Worm (Caenorhabditis elegans) whole organism, L2 larva: ENCODE data around the gene T05C1.2.
A peak's percentile ranks its signal among the peaks of the same experiment; 100 is the strongest.

Experiments
- C34F6.9 ChIP-seq: fragments of 150-350 bp; optimal IDR thresholded peaks from 2 replicates; lab custom pipeline; 2014; ENCODE audit warnings: missing biosample characterization, missing genetic modification characterization
- F13H6.1 ChIP-seq: sonication (generic microtip); optimal IDR thresholded peaks from 2 replicates; lab custom pipeline; 2016; ENCODE audit warnings: missing genetic modification characterization, missing compliant biosample characterization
- R02D3.7 ChIP-seq: fragments of 150-350 bp; optimal IDR thresholded peaks from 2 replicates; lab custom pipeline; 2014; ENCODE audit warnings: missing biosample characterization, missing genetic modification characterization
- ZK546.5 ChIP-seq: sonication (generic microtip); optimal IDR thresholded peaks from 2 replicates; lab custom pipeline; 2017; ENCODE audit warnings: missing biosample characterization, missing genetic modification characterization
- alr-1 ChIP-seq: fragments of 150-350 bp; optimal IDR thresholded peaks from 2 replicates; lab custom pipeline; 2014; ENCODE audit warnings: missing biosample characterization, missing genetic modification characterization
- aly-2 ChIP-seq: fragments of 150-350 bp; optimal IDR thresholded peaks from 2 replicates; lab custom pipeline; 2014; ENCODE audit warnings: missing biosample characterization, missing genetic modification characterization
- ceh-16 ChIP-seq: fragments of 150-350 bp; optimal IDR thresholded peaks from 2 replicates; lab custom pipeline; 2014; ENCODE audit warnings: missing biosample characterization, missing genetic modification characterization
- ceh-82 ChIP-seq: fragments of 150-350 bp; optimal IDR thresholded peaks from 2 replicates; lab custom pipeline; 2014; ENCODE audit warnings: missing biosample characterization, missing genetic modification characterization
- crh-2 ChIP-seq: sonication (generic microtip); optimal IDR thresholded peaks from 2 replicates; lab custom pipeline; 2017; ENCODE audit warnings: missing biosample characterization, missing genetic modification characterization
- egl-27 ChIP-seq: sonication (generic microtip); optimal IDR thresholded peaks from 3 replicates; lab custom pipeline; 2017; ENCODE audit warnings: missing biosample characterization, missing genetic modification reagents, missing genetic modification characterization
- elt-1 ChIP-seq: fragments of 150-350 bp; optimal IDR thresholded peaks from 2 replicates; lab custom pipeline; 2014; ENCODE audit warnings: missing biosample characterization, missing genetic modification characterization
- fos-1 ChIP-seq: fragments of 150-350 bp; optimal IDR thresholded peaks from 2 replicates; lab custom pipeline; 2014; ENCODE audit warnings: missing biosample characterization, missing genetic modification characterization
- lin-11 ChIP-seq: fragments of 150-350 bp; sonication (generic microtip); optimal IDR thresholded peaks from 2 replicates; lab custom pipeline; 2014; ENCODE audit warnings: missing biosample characterization, missing genetic modification characterization, inconsistent platforms, mixed read lengths
- lin-13 ChIP-seq: fragments of 150-350 bp; optimal IDR thresholded peaks from 2 replicates; lab custom pipeline; 2014; ENCODE audit warnings: missing biosample characterization, missing genetic modification reagents, missing genetic modification characterization
- lsy-2 ChIP-seq, 2 experiments: fragments of 150-350 bp in 1 of 2; sonication (generic microtip) in 1 of 2; optimal IDR thresholded peaks; 2 replicates each; lab custom pipeline; 2014 to 2017; ENCODE audit warnings: missing biosample characterization in 2 of 2, missing genetic modification characterization in 2 of 2
- mab-5 ChIP-seq: fragments of 150-350 bp; optimal IDR thresholded peaks from 2 replicates; lab custom pipeline; 2014; ENCODE audit warnings: missing biosample characterization, missing genetic modification characterization
- mdl-1 ChIP-seq, 2 experiments: fragments of 150-350 bp in 1 of 2; sonication (generic microtip) in 1 of 2; optimal IDR thresholded peaks; 2 replicates each; lab custom pipeline; 2017; ENCODE audit warnings: missing biosample characterization in 2 of 2, missing genetic modification characterization in 2 of 2
- nhr-10 ChIP-seq: sonication (generic microtip); optimal IDR thresholded peaks from 2 replicates; lab custom pipeline; 2017; ENCODE audit warnings: missing biosample characterization, missing genetic modification characterization
- nhr-11 ChIP-seq: fragments of 150-350 bp; optimal IDR thresholded peaks from 2 replicates; lab custom pipeline; 2014; ENCODE audit warnings: missing biosample characterization, missing genetic modification characterization
- nhr-129 ChIP-seq: fragments of 150-350 bp; optimal IDR thresholded peaks from 2 replicates; lab custom pipeline; 2014; ENCODE audit warnings: missing biosample characterization, missing genetic modification characterization
- nhr-21 ChIP-seq: fragments of 150-350 bp; optimal IDR thresholded peaks from 2 replicates; lab custom pipeline; 2014; ENCODE audit warnings: missing biosample characterization, missing genetic modification characterization
- nhr-237 ChIP-seq: fragments of 150-350 bp; optimal IDR thresholded peaks from 2 replicates; lab custom pipeline; 2014; ENCODE audit warnings: missing biosample characterization, missing genetic modification characterization
- nhr-6 ChIP-seq: fragments of 150-350 bp; optimal IDR thresholded peaks from 2 replicates; lab custom pipeline; 2014; ENCODE audit warnings: missing biosample characterization, missing genetic modification characterization
- sem-4 ChIP-seq: fragments of 150-350 bp; optimal IDR thresholded peaks from 2 replicates; lab custom pipeline; 2014; ENCODE audit warnings: missing biosample characterization, missing genetic modification reagents, missing genetic modification characterization
- sma-3 ChIP-seq: sonication (generic microtip); optimal IDR thresholded peaks from 2 replicates; lab custom pipeline; 2016; ENCODE audit warnings: missing genetic modification reagents, missing genetic modification characterization, missing compliant biosample characterization
- sma-9 ChIP-seq, 2 experiments: fragments of 150-350 bp in 1 of 2; sonication (generic microtip) in 1 of 2; optimal IDR thresholded peaks; 2 replicates each; lab custom pipeline; 2014 to 2016; ENCODE audit warnings: missing genetic modification characterization in 2 of 2, mild to moderate bottlenecking in 1 of 2, missing biosample characterization in 1 of 2, missing compliant biosample characterization in 1 of 2, missing genetic modification reagents in 1 of 2, moderate library complexity in 1 of 2
- snpc-4 ChIP-seq: fragments of 150-350 bp; optimal IDR thresholded peaks from 2 replicates; lab custom pipeline; 2014; ENCODE audit warnings: missing biosample characterization, missing genetic modification characterization
- unc-55 ChIP-seq: fragments of 150-350 bp; sonication (generic microtip); optimal IDR thresholded peaks from 3 replicates; lab custom pipeline; 2014; ENCODE audit warnings: missing biosample characterization, missing genetic modification reagents, missing genetic modification characterization
- unc-62 ChIP-seq: fragments of 150-350 bp; optimal IDR thresholded peaks from 2 replicates; lab custom pipeline; 2014; ENCODE audit warnings: missing biosample characterization, missing genetic modification reagents, missing genetic modification characterization
- zag-1 ChIP-seq: fragments of 150-350 bp; optimal IDR thresholded peaks from 2 replicates; lab custom pipeline; 2014; ENCODE audit warnings: missing biosample characterization, missing genetic modification characterization

Gene T05C1.2

DNA sequence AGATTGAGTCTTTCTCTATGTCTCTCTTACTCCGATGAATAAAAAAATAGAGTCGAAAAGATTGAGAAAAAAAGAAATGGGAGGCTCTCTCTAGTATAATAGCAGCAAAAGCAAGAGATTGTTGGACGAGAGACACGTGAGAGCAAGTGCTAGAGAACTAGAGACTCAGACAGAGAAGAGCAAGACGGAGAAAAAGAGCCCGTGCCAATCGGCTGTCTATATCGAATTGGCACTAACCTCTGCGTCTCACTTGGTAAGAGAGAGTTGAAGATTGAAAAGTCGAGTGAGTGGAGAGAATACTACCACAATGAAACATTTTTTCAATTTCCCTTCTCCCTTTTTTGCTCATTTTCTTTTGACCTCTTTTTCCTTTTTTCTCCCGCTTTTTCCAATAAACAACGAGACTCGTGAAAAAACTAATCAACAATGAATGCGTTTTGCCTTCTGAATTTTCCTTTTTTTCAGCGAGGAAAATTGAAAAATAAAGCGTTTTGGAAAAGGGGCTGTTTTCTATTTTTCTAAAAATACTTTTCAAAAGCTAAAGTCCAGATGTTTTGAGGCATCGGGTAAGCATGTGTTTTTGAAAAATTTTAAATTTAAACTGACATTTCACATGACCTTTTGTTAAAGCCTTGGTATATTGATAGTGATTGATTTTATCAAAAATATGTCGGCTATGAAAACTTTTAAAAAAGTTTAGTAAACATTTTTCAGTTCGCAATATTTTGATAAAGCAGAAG, 24.8 kb upstream of the T05C1.2 start:
- TF ChIP-seq egl-27 (tag; lab: Kevin White, UChicago) (peak; percentile 10), sem-4 (tag; lab: Kevin White, UChicago) (peak; percentile 60), ceh-16 (no peak), nhr-129 (tag; lab: Kevin White, UChicago) (peak; percentile 84), lin-11 (peak; percentile 17), alr-1 (no peak), lsy-2 (tag; optimal IDR thresholded peaks at IDR 0.05; lab: Kevin White, UChicago) (peak; percentile 45 to 78), crh-2 (tag; lab: Kevin White, UChicago) (peak; percentile 76), fos-1 (tag; lab: Kevin White, UChicago) (peak; percentile 42), ZK546.5 (no peak), snpc-4 (peak; percentile 57), mdl-1 (tag; optimal IDR thresholded peaks at IDR 0.05; lab: Kevin White, UChicago) (peak; percentile 75 to 88), unc-62 (no peak), mab-5 (tag; lab: Kevin White, UChicago) (peak; percentile 40), lin-13 (GFP tag; lab: Kevin White, UChicago) (peak; percentile 45), zag-1 (tag; lab: Kevin White, UChicago) (peak; percentile 43), nhr-21 (no peak), unc-55 (GFP tag; lab: Kevin White, UChicago) (peak; percentile 80), F13H6.1 (tag; lab: Kevin White, UChicago) (peak; percentile 84), C34F6.9 (tag; lab: Kevin White, UChicago) (peak; percentile 82), sma-9 (GFP tag; optimal IDR thresholded peaks at IDR 0.05; lab: Kevin White, UChicago) (peak; percentile 76), sma-9 (tag; optimal IDR thresholded peaks at IDR 0.05; lab: Kevin White, UChicago) (no peak)

DNA sequence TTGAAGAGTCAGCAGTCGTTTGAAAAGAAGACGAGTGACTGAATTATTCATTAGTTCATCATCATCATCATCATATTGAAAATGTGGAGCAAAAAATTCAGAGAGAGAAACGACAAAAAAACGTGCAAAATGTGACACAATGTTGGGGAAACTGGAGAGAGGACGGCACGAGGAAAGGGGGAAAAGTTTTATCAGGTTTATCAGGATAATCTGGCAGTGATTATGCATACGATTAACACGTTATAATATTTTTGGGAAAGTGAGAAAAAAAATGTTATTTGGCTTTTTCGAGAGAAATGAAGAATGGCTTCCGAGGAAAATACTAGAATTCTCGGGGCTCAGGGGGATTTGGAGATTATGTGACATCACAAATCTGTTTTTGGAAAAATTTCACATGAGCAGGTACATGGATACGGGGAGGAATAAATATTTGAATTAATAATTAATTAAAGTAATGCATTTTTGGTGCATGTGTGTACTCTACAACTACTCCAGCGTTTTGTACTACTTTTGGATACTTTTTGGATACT, 23.2 kb upstream of the T05C1.2 start, which contains the start of gene camt-1:
Gene camt-1 (minus strand): TSS at position 51 of the 530 bp plus-strand sequence.
- TF ChIP-seq nhr-129 (tag; lab: Kevin White, UChicago) (peak; percentile 4), aly-2 (tag; lab: Kevin White, UChicago) (no peak)

DNA sequence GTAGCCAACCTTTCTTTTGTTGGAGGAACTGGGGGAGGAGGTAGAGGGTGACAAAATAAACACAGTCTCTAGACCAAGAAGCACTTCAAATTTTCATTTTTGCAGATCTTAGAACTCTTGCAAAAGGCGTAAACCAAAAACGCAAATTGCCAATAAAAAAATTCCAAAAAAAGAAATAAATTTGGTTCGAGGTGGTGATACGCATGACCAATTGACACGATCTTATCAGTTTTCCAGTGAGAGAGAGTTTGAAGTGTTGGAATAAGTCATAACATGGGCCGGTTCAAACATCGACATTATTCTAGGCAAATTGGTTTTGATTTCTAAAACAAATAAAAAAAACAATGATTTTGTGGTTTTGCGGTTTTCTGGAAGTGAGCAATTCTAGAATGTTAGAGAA, 13.9 kb upstream of the T05C1.2 start:
- TF ChIP-seq nhr-6: no peak
- TF ChIP-seq nhr-237 (tag; lab: Kevin White, UChicago): no peak
- peak; percentile 64 for TF ChIP-seq fos-1 (tag; lab: Kevin White, UChicago)
- no peak for TF ChIP-seq lsy-2 (tag; optimal IDR thresholded peaks at IDR 0.05; lab: Kevin White, UChicago)
- no peak for TF ChIP-seq sem-4 (tag; lab: Kevin White, UChicago)

DNA sequence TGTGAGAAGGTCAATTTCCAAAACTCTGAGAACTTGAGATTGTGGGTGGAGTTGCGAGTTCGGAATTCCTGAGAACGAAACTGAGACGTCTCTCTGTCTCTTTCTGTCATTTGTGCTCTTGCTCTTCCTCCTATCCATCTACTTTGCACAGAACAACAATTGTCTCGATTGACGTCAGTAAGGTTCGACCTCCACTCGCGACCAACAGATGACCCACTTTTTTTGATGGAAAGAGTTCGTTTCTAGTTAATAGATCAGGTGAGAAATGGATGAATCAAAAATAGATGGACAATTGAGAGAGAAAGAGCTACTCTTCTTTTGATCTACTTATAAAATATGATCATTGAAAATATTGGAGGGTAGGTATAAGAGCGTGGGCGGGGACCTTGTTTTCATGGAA, 12.6 kb upstream of the T05C1.2 start:
- peak; percentile 48 for TF ChIP-seq F13H6.1 (tag; lab: Kevin White, UChicago)
- TF ChIP-seq C34F6.9 (tag; lab: Kevin White, UChicago): peak; percentile 36
- peak; percentile 69 for TF ChIP-seq sma-9 (GFP tag; optimal IDR thresholded peaks at IDR 0.05; lab: Kevin White, UChicago)
- TF ChIP-seq sma-9 (tag; optimal IDR thresholded peaks at IDR 0.05; lab: Kevin White, UChicago): no peak
- TF ChIP-seq mab-5 (tag; lab: Kevin White, UChicago): no peak
- TF ChIP-seq lsy-2 (tag; optimal IDR thresholded peaks at IDR 0.05; lab: Kevin White, UChicago): peak in 1 of 2 experiments; percentile 45
- no peak for TF ChIP-seq lin-13 (GFP tag; lab: Kevin White, UChicago)
- TF ChIP-seq nhr-129 (tag; lab: Kevin White, UChicago): peak; percentile 71

DNA sequence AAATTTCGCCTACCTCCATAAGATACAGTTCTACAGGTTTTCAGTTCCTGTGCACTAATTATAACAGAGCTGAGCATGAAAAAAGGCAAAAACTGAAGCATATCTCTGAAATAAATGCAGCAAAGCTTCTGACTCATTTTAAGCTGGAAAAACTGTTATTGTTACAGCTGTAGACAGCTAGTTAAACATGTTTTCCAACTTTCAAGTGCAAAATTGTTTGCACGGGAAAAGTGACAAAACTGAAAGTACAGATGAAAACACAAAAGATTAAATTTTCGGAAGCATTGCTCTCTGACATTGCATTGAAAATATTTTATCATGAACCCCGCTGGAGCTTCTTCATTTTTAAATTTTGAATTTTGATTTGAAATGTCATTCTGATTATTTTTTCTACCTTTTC, 8.8 kb upstream of the T05C1.2 start, which contains the start of gene T05C1.5:
Gene T05C1.5 (minus strand): TSS at position 101 of the 400 bp plus-strand sequence.
- TF ChIP-seq unc-55 (GFP tag; lab: Kevin White, UChicago) (no peak), sma-3 (GFP tag; lab: Kevin White, UChicago) (no peak), crh-2 (tag; lab: Kevin White, UChicago) (no peak), F13H6.1 (tag; lab: Kevin White, UChicago) (no peak), unc-62 (no peak), aly-2 (tag; lab: Kevin White, UChicago) (no peak), ZK546.5 (no peak), ceh-82 (tag; lab: Kevin White, UChicago) (no peak), elt-1 (tag; lab: Kevin White, UChicago) (no peak), sma-9 (GFP tag; optimal IDR thresholded peaks at IDR 0.05; lab: Kevin White, UChicago) (no peak), sma-9 (tag; optimal IDR thresholded peaks at IDR 0.05; lab: Kevin White, UChicago) (no peak), R02D3.7 (no peak), nhr-10 (no peak), nhr-11 (tag; lab: Kevin White, UChicago) (no peak)
